Fruit fly (Drosophila melanogaster): ENCODE data around the gene Rhau.

DNA sequence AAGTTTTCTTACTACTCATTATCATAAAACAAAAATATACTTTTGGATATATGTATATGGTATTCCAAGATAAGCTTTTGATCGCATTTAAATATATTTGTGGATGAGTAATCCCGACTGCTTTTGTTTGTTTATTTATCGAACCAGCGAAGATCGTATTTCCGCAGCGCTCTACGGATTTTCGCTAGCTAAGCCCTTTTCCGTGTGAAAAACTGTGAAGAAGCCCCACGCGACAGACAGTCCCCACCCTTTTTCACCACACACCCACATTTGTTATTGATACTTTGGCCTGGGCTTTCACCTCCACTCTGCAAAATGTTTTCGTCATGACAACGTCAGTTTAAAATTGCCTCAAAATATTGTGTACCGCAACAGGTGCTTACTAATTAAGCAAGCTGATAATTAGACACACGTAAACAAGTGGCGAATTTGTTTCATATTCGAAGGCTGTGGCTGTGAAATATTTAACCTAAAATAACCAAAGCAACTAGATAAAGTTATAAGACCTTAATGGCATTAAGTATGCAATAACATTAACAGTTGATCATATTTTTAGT is 35.3 kb upstream of the Rhau start:
- TF ChIP-seq CG8159 (tag; optimal IDR thresholded peaks at IDR 0.05) (no peak), Pif1A (GFP tag; optimal IDR thresholded peaks at IDR 0.05) (no peak), CG34367 (tag; optimal IDR thresholded peaks at IDR 0.05) (no peak)
